Fruit fly (Drosophila melanogaster) whole organism, adult: ENCODE results near the gene Mtch.

ENCODE experiments used
- CG11617 ChIP-seq: fragments of 200-800 bp; sonication (Bioruptor generic); optimal IDR thresholded peaks from 2 replicates; lab custom pipeline; 2017; ENCODE audit warnings: mild to moderate bottlenecking, missing biosample characterization, missing genetic modification reagents, missing genetic modification characterization
- CG12768 ChIP-seq: fragments of 200-800 bp; sonication (Bioruptor generic); optimal IDR thresholded peaks from 2 replicates; lab custom pipeline; 2017; ENCODE audit warnings: missing biosample characterization, missing genetic modification characterization, mild to moderate bottlenecking, moderate library complexity, missing genetic modification reagents
- CG14711 ChIP-seq: fragments of 200-800 bp; sonication (Bioruptor generic); optimal IDR thresholded peaks from 2 replicates; lab custom pipeline; 2018; ENCODE audit warnings: missing biosample characterization, mild to moderate bottlenecking, missing genetic modification characterization, moderate library complexity
- CG1620 ChIP-seq: fragments of 200-800 bp; sonication (Bioruptor generic); optimal IDR thresholded peaks from 2 replicates; lab custom pipeline; 2016; ENCODE audit warnings: missing biosample characterization, missing genetic modification characterization
- CG33017 ChIP-seq: fragments of 200-800 bp; sonication (Bioruptor generic); optimal IDR thresholded peaks from 2 replicates; lab custom pipeline; 2018; ENCODE audit warnings: missing biosample characterization, mild to moderate bottlenecking, missing genetic modification characterization, moderate library complexity
- CG5204 ChIP-seq: fragments of 200-800 bp; sonication (Bioruptor generic); optimal IDR thresholded peaks from 2 replicates; lab custom pipeline; 2016; ENCODE audit warnings: missing biosample characterization, missing genetic modification characterization
- CG7045 ChIP-seq: fragments of 200-800 bp; sonication (Bioruptor generic); optimal IDR thresholded peaks from 2 replicates; lab custom pipeline; 2017; ENCODE audit warnings: missing biosample characterization, mild to moderate bottlenecking, missing genetic modification characterization
- CG7101 ChIP-seq: fragments of 200-800 bp; sonication (Bioruptor generic); optimal IDR thresholded peaks from 2 replicates; lab custom pipeline; 2018; ENCODE audit warnings: missing biosample characterization, mild to moderate bottlenecking, missing genetic modification characterization, moderate library complexity
- Clk ChIP-seq: fragments of 200-800 bp; sonication (Bioruptor generic); optimal IDR thresholded peaks from 2 replicates; lab custom pipeline; 2017; ENCODE audit warnings: missing biosample characterization, missing genetic modification characterization
- Crg-1 ChIP-seq: fragments of 200-800 bp; sonication (Bioruptor generic); optimal IDR thresholded peaks from 2 replicates; lab custom pipeline; 2016; ENCODE audit warnings: missing biosample characterization, missing genetic modification characterization
- Hr96 ChIP-seq: fragments of 200-800 bp; sonication (Bioruptor generic); optimal IDR thresholded peaks from 2 replicates; lab custom pipeline; 2016; ENCODE audit warnings: missing biosample characterization, missing genetic modification characterization
- Mnt ChIP-seq: fragments of 200-800 bp; sonication (Bioruptor generic); optimal IDR thresholded peaks from 2 replicates; lab custom pipeline; 2016; ENCODE audit warnings: missing biosample characterization, mild to moderate bottlenecking, missing genetic modification characterization
- bab1 ChIP-seq: fragments of 200-800 bp; sonication (Bioruptor generic); optimal IDR thresholded peaks from 3 replicates; lab custom pipeline; 2019; ENCODE audit warnings: missing biosample characterization, mild to moderate bottlenecking, missing genetic modification characterization, moderate library complexity
- cic ChIP-seq: fragments of 200-800 bp; sonication (Bioruptor generic); optimal IDR thresholded peaks from 2 replicates; lab custom pipeline; 2017; ENCODE audit warnings: missing biosample characterization, mild to moderate bottlenecking, missing genetic modification characterization, moderate library complexity
- cnc ChIP-seq, 2 experiments: fragments of >200 bp; optimal IDR thresholded peaks; 2 replicates each; lab custom pipeline; 2017
- kay ChIP-seq: fragments of 200-800 bp; sonication (Bioruptor generic); peaks from one replicate; lab custom pipeline; 2016; ENCODE audit warnings: missing biosample characterization, missing genetic modification characterization, borderline replicate concordance
- ovo ChIP-seq: fragments of 200-800 bp; sonication (Bioruptor generic); optimal IDR thresholded peaks from 2 replicates; lab custom pipeline; 2016; ENCODE audit warnings: missing biosample characterization, missing genetic modification characterization
- pad ChIP-seq: fragments of 200-800 bp; sonication (Bioruptor generic); optimal IDR thresholded peaks from 3 replicates; lab custom pipeline; 2017; ENCODE audit warnings: missing biosample characterization, missing genetic modification characterization, mild to moderate bottlenecking, moderate library complexity, missing genetic modification reagents
- tj ChIP-seq: fragments of 200-800 bp; sonication (Bioruptor generic); optimal IDR thresholded peaks from 3 replicates; lab custom pipeline; 2017; ENCODE audit warnings: missing biosample characterization, mild to moderate bottlenecking, missing genetic modification characterization, moderate library complexity
- toe ChIP-seq: fragments of 200-800 bp; sonication (Bioruptor generic); optimal IDR thresholded peaks from 2 replicates; lab custom pipeline; 2016; ENCODE audit warnings: missing biosample characterization, missing genetic modification characterization

Mtch gene

DNA sequence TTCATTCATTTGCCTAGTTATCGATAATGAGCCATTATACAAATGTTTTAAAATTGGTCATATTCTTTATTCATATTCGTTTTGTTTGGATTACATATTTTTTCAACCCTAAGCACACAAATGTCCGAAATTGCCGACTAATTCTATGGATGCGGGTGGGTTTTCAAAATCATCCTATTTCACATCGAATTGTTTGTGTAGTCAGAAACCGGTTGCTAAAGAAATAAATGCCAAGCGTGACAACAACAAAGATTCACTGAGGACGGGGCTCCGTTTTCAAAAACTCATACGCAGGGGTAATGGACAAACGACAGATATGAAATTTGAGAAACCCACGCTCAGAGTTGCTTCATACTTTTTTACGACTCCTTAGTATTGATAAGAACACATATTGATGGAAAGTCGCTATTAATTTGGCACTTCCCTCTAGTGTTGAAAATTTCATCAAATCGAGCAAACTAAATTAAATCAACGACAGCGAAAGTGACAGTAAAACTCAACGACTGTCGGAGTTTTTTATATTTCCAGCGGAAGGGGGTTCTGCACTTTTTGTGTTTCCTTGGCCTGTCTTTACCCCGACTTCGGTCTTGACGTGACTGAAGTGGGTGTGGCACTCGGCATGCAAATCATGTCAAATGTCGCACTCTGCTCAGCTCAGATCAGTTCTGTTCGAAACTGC is 24.9 kb upstream of the Mtch start:
- TF ChIP-seq cic (GFP tag; lab: Kevin White, UChicago): no peak
- no peak for TF ChIP-seq toe (GFP tag; lab: Kevin White, UChicago)
- no peak for TF ChIP-seq CG7101 (tag; lab: Kevin White, UChicago)
- TF ChIP-seq tj (GFP tag; lab: Kevin White, UChicago): peak; percentile 7
- TF ChIP-seq ovo (GFP tag; lab: Kevin White, UChicago): no peak
- no peak for TF ChIP-seq CG1620 (GFP tag; lab: Kevin White, UChicago)
- TF ChIP-seq Hr96: no peak
- TF ChIP-seq Crg-1 (GFP tag; lab: Kevin White, UChicago): no peak
- TF ChIP-seq CG33017 (tag; lab: Kevin White, UChicago): no peak

DNA sequence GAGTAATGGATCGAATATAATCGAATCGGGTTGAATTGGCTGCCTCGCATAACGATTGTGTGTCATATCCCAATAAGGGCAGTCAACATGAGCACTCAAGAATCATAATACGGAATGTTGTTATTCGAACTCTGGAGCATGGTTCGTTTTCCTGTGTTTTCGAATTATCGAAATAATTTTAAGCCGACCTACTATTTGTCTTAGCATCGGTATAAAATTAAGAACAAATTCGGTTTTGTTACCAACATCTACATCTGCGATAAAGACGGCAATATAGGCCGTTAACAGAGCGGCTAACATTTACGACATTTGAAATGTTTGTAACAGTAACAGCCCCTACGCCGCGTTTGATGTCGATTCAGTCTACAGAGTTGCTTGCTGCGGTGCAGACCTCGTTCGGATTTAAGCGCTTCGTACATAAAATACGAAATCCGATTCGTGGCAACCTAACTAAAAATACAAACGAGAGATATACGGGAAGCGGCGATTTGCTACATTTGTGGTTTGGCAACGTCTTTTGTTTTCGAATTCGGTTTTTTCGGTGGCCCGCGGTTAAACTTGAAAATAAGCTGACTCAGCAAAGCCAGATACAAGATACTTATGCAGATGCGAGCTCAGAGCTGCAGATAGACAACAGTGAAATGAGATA is 23.9 kb upstream of the Mtch start:
- TF ChIP-seq Hr96: no peak
- no peak for TF ChIP-seq CG11617
- peak; percentile 15 for TF ChIP-seq CG7101 (tag; lab: Kevin White, UChicago)
- TF ChIP-seq CG1620 (GFP tag; lab: Kevin White, UChicago): no peak
- TF ChIP-seq cnc (optimal IDR thresholded peaks at IDR 0.05; lab: Kevin White, UChicago): no peak
- TF ChIP-seq CG5204 (GFP tag; lab: Kevin White, UChicago): no peak
- TF ChIP-seq CG7045 (GFP tag; lab: Kevin White, UChicago): peak; percentile 4
- peak; percentile 1 for TF ChIP-seq pad (GFP tag; lab: Kevin White, UChicago)
- peak; percentile 15 for TF ChIP-seq CG12768 (GFP tag; lab: Kevin White, UChicago)
- no peak for TF ChIP-seq Clk
- no peak for TF ChIP-seq kay (GFP tag; lab: Kevin White, UChicago)
- TF ChIP-seq toe (GFP tag; lab: Kevin White, UChicago): no peak
- TF ChIP-seq cic (GFP tag; lab: Kevin White, UChicago): peak; percentile 29
- TF ChIP-seq Crg-1 (GFP tag; lab: Kevin White, UChicago): no peak
- TF ChIP-seq Mnt (GFP tag; lab: Kevin White, UChicago): peak; percentile 31
- no peak for TF ChIP-seq ovo (GFP tag; lab: Kevin White, UChicago)
- peak; percentile 82 for TF ChIP-seq tj (GFP tag; lab: Kevin White, UChicago)
- peak; percentile 16 for TF ChIP-seq CG33017 (tag; lab: Kevin White, UChicago)
- peak; percentile 30 for TF ChIP-seq CG14711
- peak; percentile 51 for TF ChIP-seq bab1 (GFP tag; lab: Kevin White, UChicago)

DNA sequence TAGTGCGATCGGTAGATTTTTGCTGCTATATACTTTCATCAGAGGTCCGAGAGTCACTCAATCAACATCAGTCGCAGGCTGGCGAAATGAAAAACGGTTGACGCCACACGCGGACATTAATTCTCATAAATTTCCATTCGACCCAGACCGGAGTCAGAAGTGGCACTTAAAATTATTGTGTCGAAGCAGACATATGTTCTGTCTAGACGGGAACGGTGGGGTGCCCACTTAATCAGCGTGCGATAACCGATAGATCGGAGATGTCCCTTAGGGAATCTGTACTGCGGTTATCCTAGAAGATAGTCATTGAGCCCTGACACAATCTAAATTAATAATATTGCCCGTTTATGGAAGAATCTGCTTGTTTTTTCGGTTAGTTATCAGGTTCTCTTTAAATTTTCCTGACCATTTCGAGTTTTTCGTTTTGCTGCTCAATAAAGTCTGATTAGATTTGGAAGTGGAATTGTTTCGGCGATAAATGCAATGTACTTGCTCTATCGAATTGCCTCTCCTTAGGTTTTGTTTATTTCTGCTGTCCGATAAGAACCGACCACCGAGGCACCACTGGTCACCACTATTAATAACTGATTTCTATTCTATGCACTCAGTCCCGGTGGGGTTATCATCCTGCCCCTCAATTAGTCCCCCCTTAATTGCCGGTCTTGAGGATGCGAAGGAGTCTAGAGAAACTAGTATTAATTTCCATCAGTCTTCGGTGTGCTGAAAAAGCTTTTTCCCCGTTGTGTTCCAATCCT is 22.4 kb upstream of the Mtch start:
- TF ChIP-seq Clk (no peak), pad (GFP tag; lab: Kevin White, UChicago) (no peak), cic (GFP tag; lab: Kevin White, UChicago) (no peak), ovo (GFP tag; lab: Kevin White, UChicago) (no peak), CG12768 (GFP tag; lab: Kevin White, UChicago) (no peak), tj (GFP tag; lab: Kevin White, UChicago) (no peak), CG33017 (tag; lab: Kevin White, UChicago) (no peak), Hr96 (no peak), cnc (optimal IDR thresholded peaks at IDR 0.05; lab: Kevin White, UChicago) (no peak), CG7045 (GFP tag; lab: Kevin White, UChicago) (no peak), CG14711 (no peak), bab1 (GFP tag; lab: Kevin White, UChicago) (no peak), toe (GFP tag; lab: Kevin White, UChicago) (no peak), CG1620 (GFP tag; lab: Kevin White, UChicago) (no peak), CG7101 (tag; lab: Kevin White, UChicago) (no peak), kay (GFP tag; lab: Kevin White, UChicago) (no peak), Crg-1 (GFP tag; lab: Kevin White, UChicago) (no peak), CG11617 (no peak)

DNA sequence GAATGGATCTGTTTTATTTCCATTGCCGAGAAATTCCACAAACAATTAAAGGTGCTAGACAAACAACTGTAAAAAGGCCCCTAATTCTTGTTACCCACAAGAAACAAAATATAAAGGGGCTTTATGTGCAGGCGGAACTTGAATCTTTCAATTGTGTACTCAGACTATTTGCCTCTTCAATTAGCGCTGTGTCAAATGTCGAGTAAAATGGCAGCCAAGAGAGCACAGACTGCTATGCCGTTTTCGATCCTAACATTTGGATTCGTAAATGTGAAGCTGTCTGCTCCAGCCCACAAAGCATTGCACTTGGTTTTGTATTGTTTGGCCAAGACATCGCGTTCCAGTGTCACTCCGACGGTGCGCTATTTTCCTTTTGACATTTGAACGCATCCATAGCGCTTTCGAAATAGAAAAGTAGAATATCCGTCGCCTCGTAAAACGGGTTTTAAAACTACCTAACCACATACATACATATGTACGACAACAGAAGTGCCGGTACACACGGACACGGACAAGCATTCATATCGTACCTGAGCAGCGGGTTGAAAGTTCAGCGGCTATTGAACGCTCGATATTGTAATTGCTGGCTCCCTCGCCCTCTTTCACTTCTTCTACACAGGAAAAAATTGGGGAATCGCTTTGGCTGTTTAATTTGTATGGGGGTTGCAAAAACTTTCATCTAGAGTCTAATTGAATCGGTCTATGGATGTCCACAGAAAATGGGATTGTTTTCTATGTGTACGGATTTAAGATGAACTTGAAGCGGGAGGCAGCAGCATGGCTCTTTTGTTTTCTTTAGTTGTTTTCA is 18.2 kb upstream of the Mtch start:
- TF ChIP-seq toe (GFP tag; lab: Kevin White, UChicago) (no peak), pad (GFP tag; lab: Kevin White, UChicago) (no peak), CG12768 (GFP tag; lab: Kevin White, UChicago) (peak; percentile 17), bab1 (GFP tag; lab: Kevin White, UChicago) (no peak), ovo (GFP tag; lab: Kevin White, UChicago) (no peak), Mnt (GFP tag; lab: Kevin White, UChicago) (no peak), CG33017 (tag; lab: Kevin White, UChicago) (peak; percentile 6), CG7101 (tag; lab: Kevin White, UChicago) (peak; percentile 11)

DNA sequence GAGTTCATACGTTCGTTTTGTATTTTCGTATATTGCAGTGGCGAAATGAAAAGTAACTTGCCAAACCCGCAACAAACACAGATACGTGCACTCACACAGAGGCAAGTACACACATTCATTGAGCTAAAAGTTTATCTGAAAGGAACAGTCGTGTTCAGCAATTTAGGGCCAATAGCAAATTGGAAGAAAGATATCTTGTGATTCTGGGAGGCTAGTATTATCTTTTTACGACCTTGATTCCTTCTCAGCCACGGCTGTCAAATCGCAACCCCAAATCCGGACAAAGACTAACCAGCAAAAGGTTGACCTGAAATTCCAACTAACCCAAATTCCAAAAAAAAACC is 17.7 kb upstream of the Mtch start:
- TF ChIP-seq CG1620 (GFP tag; lab: Kevin White, UChicago) (no peak), kay (GFP tag; lab: Kevin White, UChicago) (no peak), tj (GFP tag; lab: Kevin White, UChicago) (no peak), CG7045 (GFP tag; lab: Kevin White, UChicago) (no peak), Mnt (GFP tag; lab: Kevin White, UChicago) (no peak), cic (GFP tag; lab: Kevin White, UChicago) (no peak), Hr96 (no peak), CG11617 (no peak), CG33017 (tag; lab: Kevin White, UChicago) (no peak), CG7101 (tag; lab: Kevin White, UChicago) (no peak), toe (GFP tag; lab: Kevin White, UChicago) (no peak), CG5204 (GFP tag; lab: Kevin White, UChicago) (no peak), pad (GFP tag; lab: Kevin White, UChicago) (no peak), CG14711 (no peak), bab1 (GFP tag; lab: Kevin White, UChicago) (no peak)
